Fruit fly (Drosophila melanogaster) whole organism, wandering third instar larva: Measurements from ENCODE around the gene CCT6.
A peak's percentile ranks its signal among the peaks of the same experiment; 100 is the strongest.

Experiments used
- Abd-B ChIP-seq: fragments of >200 bp; optimal IDR thresholded peaks from 2 replicates; lab custom pipeline; 2017; ENCODE audit warnings: missing biosample characterization, missing genetic modification characterization
- CG32264 ChIP-seq: fragments of 200-800 bp; sonication (Bioruptor generic); optimal IDR thresholded peaks from 2 replicates; lab custom pipeline; 2016; ENCODE audit warnings: missing biosample characterization, missing genetic modification characterization
- CG9705 ChIP-seq: fragments of 200-800 bp; sonication (Bioruptor generic); optimal IDR thresholded peaks from 2 replicates; lab custom pipeline; 2018; ENCODE audit warnings: missing biosample characterization, mild to moderate bottlenecking, missing genetic modification characterization
- CrebA ChIP-seq: fragments of 200-800 bp; sonication (Bioruptor generic); optimal IDR thresholded peaks from 2 replicates; lab custom pipeline; 2016; ENCODE audit warnings: missing biosample characterization, mild to moderate bottlenecking, missing genetic modification characterization, borderline replicate concordance
- Dfd ChIP-seq: fragments of >200 bp; optimal IDR thresholded peaks from 2 replicates; lab custom pipeline; 2017; ENCODE audit warnings: missing biosample characterization, missing genetic modification characterization
- Dif ChIP-seq: fragments of 200-275, 200-300 bp; sonication (Bioruptor generic); optimal IDR thresholded peaks from 2 replicates; lab custom pipeline; 2018; ENCODE audit warnings: missing biosample characterization, missing genetic modification characterization; ENCODE audit not compliant: partially characterized antibody
- GATAd ChIP-seq: sonication (Bioruptor generic); optimal IDR thresholded peaks from 2 replicates; lab custom pipeline; 2016; ENCODE audit warnings: missing biosample characterization, missing genetic modification characterization
- HLH106 ChIP-seq: fragments of 200-800 bp; optimal IDR thresholded peaks from 3 replicates; lab custom pipeline; 2019; ENCODE audit warnings: missing biosample characterization, mild to moderate bottlenecking, missing genetic modification characterization, moderate library complexity
- Hnf4 ChIP-seq: fragments of 200-800 bp; sonication (Bioruptor generic); optimal IDR thresholded peaks from 2 replicates; lab custom pipeline; 2016; ENCODE audit warnings: missing biosample characterization, mild to moderate bottlenecking, missing genetic modification characterization
- Hr78 ChIP-seq: fragments of >200 bp; optimal IDR thresholded peaks from 2 replicates; lab custom pipeline; 2017; ENCODE audit warnings: missing biosample characterization, missing genetic modification characterization
- Hr83 ChIP-seq: fragments of 200-300 bp; sonication (Bioruptor generic); optimal IDR thresholded peaks from 2 replicates; lab custom pipeline; 2016; ENCODE audit warnings: missing biosample characterization, mild to moderate bottlenecking, missing genetic modification characterization, moderate library complexity; ENCODE audit not compliant: poor library complexity, severe bottlenecking
- Jra ChIP-seq: sonication (Bioruptor generic); optimal IDR thresholded peaks from 2 replicates; lab custom pipeline; 2016; ENCODE audit warnings: missing biosample characterization, missing genetic modification characterization
- Mio ChIP-seq: sonication (Bioruptor generic); optimal IDR thresholded peaks from 2 replicates; lab custom pipeline; 2016; ENCODE audit warnings: missing biosample characterization, missing genetic modification characterization
- Myc ChIP-seq: fragments of >200 bp; optimal IDR thresholded peaks from 2 replicates; lab custom pipeline; 2017
- N ChIP-seq: fragments of >200 bp; optimal IDR thresholded peaks from 2 replicates; lab custom pipeline; 2018; ENCODE audit warnings: missing biosample characterization, missing external identifiers, missing genetic modification characterization
- OdsH ChIP-seq: fragments of 200-800 bp; sonication (Bioruptor generic); optimal IDR thresholded peaks from 2 replicates; lab custom pipeline; 2016; ENCODE audit warnings: missing biosample characterization, mild to moderate bottlenecking, missing genetic modification characterization
- Rel ChIP-seq, 2 experiments: fragments of 200-800 bp; sonication (Bioruptor generic) in 1 of 2; optimal IDR thresholded peaks; 2 replicates in 1 of 2; 3 replicates in 1 of 2; lab custom pipeline; 2016 to 2019; ENCODE audit warnings: mild to moderate bottlenecking in 2 of 2, missing biosample characterization in 2 of 2, missing genetic modification characterization in 2 of 2, moderate library complexity in 1 of 2
- Sp1 ChIP-seq: fragments of 200-800 bp; sonication (Bioruptor generic); optimal IDR thresholded peaks from 3 replicates; lab custom pipeline; 2019; ENCODE audit warnings: missing biosample characterization, mild to moderate bottlenecking, missing genetic modification characterization, moderate library complexity
- Vsx2 ChIP-seq: fragments of 200-300, 225-300 bp; sonication (Bioruptor generic); optimal IDR thresholded peaks from 2 replicates; lab custom pipeline; 2018; ENCODE audit warnings: missing biosample characterization, missing genetic modification characterization; ENCODE audit not compliant: partially characterized antibody
- br ChIP-seq: fragments of 200-800 bp; sonication (Bioruptor generic); optimal IDR thresholded peaks from 2 replicates; lab custom pipeline; 2016; ENCODE audit warnings: missing biosample characterization, missing genetic modification characterization
- brk ChIP-seq: fragments of 200-800 bp; sonication (Bioruptor generic); optimal IDR thresholded peaks from 2 replicates; lab custom pipeline; 2016; ENCODE audit warnings: missing biosample characterization, mild to moderate bottlenecking, missing genetic modification characterization
- dl ChIP-seq, 2 experiments: fragments of 175-275, 200-275 bp in 1 of 2; fragments of 200-275 bp in 1 of 2; sonication (Bioruptor generic); optimal IDR thresholded peaks; lab custom pipeline; 2018; ENCODE audit warnings: mild to moderate bottlenecking in 2 of 2, missing biosample characterization in 2 of 2, missing genetic modification characterization in 2 of 2, moderate library complexity in 2 of 2; ENCODE audit not compliant: partially characterized antibody in 2 of 2, insufficient read depth in 1 of 2
- dmrt93B ChIP-seq: fragments of 200-800 bp; sonication (Bioruptor generic); optimal IDR thresholded peaks from 2 replicates; lab custom pipeline; 2018; ENCODE audit warnings: missing biosample characterization, mild to moderate bottlenecking, missing genetic modification characterization
- dsf ChIP-seq: sonication (Bioruptor generic); optimal IDR thresholded peaks from 2 replicates; lab custom pipeline; 2016; ENCODE audit warnings: missing biosample characterization, missing genetic modification characterization, borderline replicate concordance
- ey ChIP-seq: fragments of 200-800 bp; sonication (Bioruptor generic); optimal IDR thresholded peaks from 2 replicates; lab custom pipeline; 2016; ENCODE audit warnings: missing biosample characterization, missing genetic modification characterization
- foxo ChIP-seq, 2 experiments: fragments of 200-800 bp; sonication (Bioruptor generic); optimal IDR thresholded peaks; 2 replicates in 1 of 2; 3 replicates in 1 of 2; lab custom pipeline; 2016 to 2017; ENCODE audit warnings: missing biosample characterization in 2 of 2, missing genetic modification characterization in 2 of 2
- fru ChIP-seq: fragments of 200-800 bp; sonication (Bioruptor generic); optimal IDR thresholded peaks from 3 replicates; lab custom pipeline; 2016; ENCODE audit warnings: missing biosample characterization, mild to moderate bottlenecking, missing genetic modification characterization
- h ChIP-seq: fragments of 200-800 bp; sonication (Bioruptor generic); optimal IDR thresholded peaks from 3 replicates; lab custom pipeline; 2016; ENCODE audit warnings: missing biosample characterization, mild to moderate bottlenecking, missing genetic modification characterization
- jim ChIP-seq: fragments of 175-275, 200-325 bp; sonication (Bioruptor generic); optimal IDR thresholded peaks from 2 replicates; lab custom pipeline; 2016; ENCODE audit warnings: missing biosample characterization, mild to moderate bottlenecking, missing genetic modification characterization
- lola ChIP-seq: fragments of >200 bp; optimal IDR thresholded peaks from 2 replicates; lab custom pipeline; 2017; ENCODE audit warnings: missing biosample characterization, missing genetic modification characterization
- pan ChIP-seq: fragments of >200 bp; optimal IDR thresholded peaks from 2 replicates; lab custom pipeline; 2017
- psq ChIP-seq: fragments of 200-800 bp; sonication (Bioruptor generic); optimal IDR thresholded peaks from 3 replicates; lab custom pipeline; 2017; ENCODE audit warnings: missing biosample characterization, mild to moderate bottlenecking, missing genetic modification characterization, moderate library complexity
- rgr ChIP-seq: fragments of 200-800 bp; sonication (Bioruptor generic); optimal IDR thresholded peaks from 3 replicates; lab custom pipeline; 2016; ENCODE audit warnings: missing biosample characterization, mild to moderate bottlenecking, missing genetic modification characterization
- sage ChIP-seq: fragments of 200-800 bp; sonication (Bioruptor generic); optimal IDR thresholded peaks from 2 replicates; lab custom pipeline; 2016; ENCODE audit warnings: missing biosample characterization, mild to moderate bottlenecking, missing genetic modification characterization
- sv ChIP-seq: fragments of 200-800 bp; sonication (Bioruptor generic); optimal IDR thresholded peaks from 3 replicates; lab custom pipeline; 2016; ENCODE audit warnings: missing biosample characterization, missing genetic modification characterization
- tai ChIP-seq: sonication (Bioruptor generic); optimal IDR thresholded peaks from 2 replicates; lab custom pipeline; 2016; ENCODE audit warnings: missing biosample characterization, missing genetic modification characterization
- usp ChIP-seq: fragments of >200 bp; optimal IDR thresholded peaks from 2 replicates; lab custom pipeline; 2017; ENCODE audit warnings: missing biosample characterization, missing genetic modification characterization
- woc ChIP-seq: sonication (Bioruptor generic); optimal IDR thresholded peaks from 2 replicates; lab custom pipeline; 2016; ENCODE audit warnings: missing biosample characterization, mild to moderate bottlenecking, missing genetic modification characterization

Gene CCT6

DNA sequence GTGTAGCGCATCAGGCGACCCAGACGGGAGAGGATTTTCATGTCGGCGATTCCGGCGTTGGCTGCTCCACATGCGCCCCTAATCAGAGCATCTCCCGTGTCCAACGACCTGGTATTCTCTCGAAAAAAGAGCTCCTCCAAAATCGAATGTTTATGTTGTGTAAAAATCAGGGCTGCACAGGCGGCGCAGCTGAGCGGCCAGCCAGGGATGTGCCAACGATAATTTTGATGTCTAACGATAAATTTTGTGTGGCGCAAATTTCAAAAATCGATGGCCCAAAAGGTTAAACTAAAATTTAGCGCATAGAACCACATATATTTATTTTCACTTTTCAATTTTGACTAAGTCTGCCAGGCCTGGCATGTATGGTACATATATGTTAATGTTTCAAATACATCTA, 45.4 kb upstream of the CCT6 start, which contains the start of gene CG9240:
Gene CG9240 (minus strand): TSS at position 213 of the 400 bp plus-strand sequence.
- peak; percentile 48 for TF ChIP-seq rgr (GFP tag; lab: Kevin White, UChicago)
- TF ChIP-seq h (GFP tag; lab: Kevin White, UChicago) = no peak
- TF ChIP-seq psq (GFP tag; lab: Kevin White, UChicago) = no peak

- no peak for TF ChIP-seq CrebA
- no peak for TF ChIP-seq fru (GFP tag; lab: Kevin White, UChicago)
- TF ChIP-seq usp (GFP tag; lab: Kevin White, UChicago) = no peak
- TF ChIP-seq Mio (GFP tag; lab: Kevin White, UChicago) = no peak
- TF ChIP-seq pan (lab: Kevin White, UChicago) = no peak
- peak; percentile 41 for TF ChIP-seq ey
- no peak for TF ChIP-seq Hr78 (GFP tag; lab: Kevin White, UChicago)
- peak; percentile 68 for TF ChIP-seq dmrt93B
- peak; percentile 29 for TF ChIP-seq sv (GFP tag; lab: Kevin White, UChicago)
- TF ChIP-seq rgr (GFP tag; lab: Kevin White, UChicago) = peak; percentile 63
- TF ChIP-seq Abd-B (GFP tag; lab: Kevin White, UChicago) = no peak
- TF ChIP-seq jim (GFP tag; lab: Kevin White, UChicago) = no peak
- TF ChIP-seq psq (GFP tag; lab: Kevin White, UChicago) = peak; percentile 40
- no peak for TF ChIP-seq GATAd (GFP tag; lab: Kevin White, UChicago)
- peak; percentile 55 for TF ChIP-seq woc (GFP tag; lab: Kevin White, UChicago)
- no peak for TF ChIP-seq Hnf4 (GFP tag; lab: Kevin White, UChicago)
- no peak for TF ChIP-seq dl (GFP tag; optimal IDR thresholded peaks at IDR 0.05; lab: Kevin White, UChicago; ENCODE audit: insufficient read depth in 1 of 2, partially characterized antibody in 2 of 2)
- TF ChIP-seq Vsx2 (GFP tag; lab: Kevin White, UChicago) = no peak
- TF ChIP-seq Myc (lab: Kevin White, UChicago) = no peak
- TF ChIP-seq HLH106 = peak; percentile 80
- TF ChIP-seq dsf (GFP tag; lab: Kevin White, UChicago) = no peak
- no peak for TF ChIP-seq CG32264 (GFP tag; lab: Kevin White, UChicago)
- TF ChIP-seq foxo (GFP tag; optimal IDR thresholded peaks at IDR 0.05; lab: Kevin White, UChicago) = peak in 1 of 2 experiments; percentile 74
- TF ChIP-seq h (GFP tag; lab: Kevin White, UChicago) = peak; percentile 67
- no peak for TF ChIP-seq brk (GFP tag; lab: Kevin White, UChicago)
- no peak for TF ChIP-seq lola (GFP tag; lab: Kevin White, UChicago)
- TF ChIP-seq Dfd (GFP tag; lab: Kevin White, UChicago) = no peak
- TF ChIP-seq N (GFP tag; lab: Kevin White, UChicago) = peak; percentile 9
- TF ChIP-seq br (GFP tag; lab: Kevin White, UChicago) = peak; percentile 54
- peak; percentile 49 for TF ChIP-seq CG9705 (GFP tag; lab: Kevin White, UChicago)
- TF ChIP-seq tai (GFP tag; lab: Kevin White, UChicago) = no peak
- TF ChIP-seq Sp1 (GFP tag; lab: Kevin White, UChicago) = peak; percentile 63
- no peak for TF ChIP-seq Dif (GFP tag; lab: Kevin White, UChicago)
- TF ChIP-seq Hr83 (GFP tag; lab: Kevin White, UChicago) = no peak
- TF ChIP-seq Jra (GFP tag; lab: Kevin White, UChicago) = no peak
- no peak for TF ChIP-seq Rel (GFP tag; optimal IDR thresholded peaks at IDR 0.05; lab: Kevin White, UChicago)
- peak; percentile 34 for TF ChIP-seq Rel (tag; optimal IDR thresholded peaks at IDR 0.05; lab: Kevin White, UChicago)
- TF ChIP-seq OdsH = peak; percentile 25
- TF ChIP-seq sage (GFP tag; lab: Kevin White, UChicago) = no peak
- TF ChIP-seq, all 38 proteins: peak for 15
Observed at dm6 chrX:15703720-15704206, 42.7 kb upstream of the CCT6 start, which contains the start of the genes Pis and Hap40. Gene Pis, minus strand, starts transcription at chrX:15703770. Gene Hap40, plus strand, starts transcription at chrX:15704125.
